Fruit fly (Drosophila melanogaster) whole organism, embryonic: ENCODE measurements around the gene CG33181.

ENCODE experiments used
- Ada2b ChIP-seq: fragments of 200-800 bp; sonication (Bioruptor generic); IDR thresholded peaks from 2 replicates; pipeline ENCODE4 v1.3.6; 2022; ENCODE audit warnings: missing biosample characterization, missing genetic modification characterization
- Aef1 ChIP-seq: fragments of 200-800 bp; sonication (Bioruptor generic); IDR thresholded peaks from 3 replicates; pipeline ENCODE4 v1.3.6; 2022; ENCODE audit warnings: missing biosample characterization, missing genetic modification characterization
- Atf-2 ChIP-seq: fragments of 200-800 bp; sonication (Bioruptor generic); optimal IDR thresholded peaks from 2 replicates; lab custom pipeline; 2016; ENCODE audit warnings: missing biosample characterization, missing genetic modification characterization
- CG12744 ChIP-seq: fragments of 200-800 bp; sonication (Bioruptor generic); optimal IDR thresholded peaks from 2 replicates; lab custom pipeline; 2016; ENCODE audit warnings: missing biosample characterization, missing genetic modification characterization
- CG14667 ChIP-seq: fragments of 200-800 bp; sonication (Bioruptor generic); IDR thresholded peaks from 2 replicates; pipeline ENCODE4 v1.3.6; 2022; ENCODE audit warnings: missing biosample characterization, missing genetic modification characterization
- CG14860 ChIP-seq: fragments of 200-800 bp; sonication (Bioruptor generic); IDR thresholded peaks from 3 replicates; pipeline ENCODE4 v1.3.6; 2022; ENCODE audit warnings: missing biosample characterization, missing genetic modification characterization; ENCODE audit not compliant: partially characterized antibody
- CG17359 ChIP-seq: fragments of 200-800 bp; sonication (Bioruptor generic); optimal IDR thresholded peaks from 3 replicates; lab custom pipeline; 2018; ENCODE audit warnings: missing biosample characterization, mild to moderate bottlenecking, missing genetic modification characterization, moderate library complexity
- CG1792 ChIP-seq: fragments of 200-800 bp; sonication (Bioruptor generic); optimal IDR thresholded peaks from 2 replicates; lab custom pipeline; 2016; ENCODE audit warnings: missing biosample characterization, missing genetic modification characterization
- CG2889 ChIP-seq: fragments of 200-800 bp; sonication (Bioruptor generic); IDR thresholded peaks from 3 replicates; pipeline ENCODE4 v1.3.6; 2022; ENCODE audit warnings: missing biosample characterization, missing genetic modification characterization
- CG3995 ChIP-seq: fragments of 200-800 bp; sonication (Bioruptor generic); optimal IDR thresholded peaks from 3 replicates; lab custom pipeline; 2016; ENCODE audit warnings: missing biosample characterization, missing genetic modification characterization
- CG4424 ChIP-seq: fragments of 200-800 bp; sonication (Bioruptor generic); optimal IDR thresholded peaks from 3 replicates; lab custom pipeline; 2016; ENCODE audit warnings: missing biosample characterization, missing genetic modification characterization
- CG6175 ChIP-seq: fragments of 200-800 bp; sonication (Bioruptor generic); IDR thresholded peaks from 3 replicates; pipeline ENCODE4 v1.3.6; 2022; ENCODE audit warnings: missing biosample characterization, missing genetic modification characterization
- CG6683 ChIP-seq: fragments of 200-800 bp; sonication (Bioruptor generic); optimal IDR thresholded peaks from 2 replicates; lab custom pipeline; 2017; ENCODE audit warnings: missing biosample characterization, mild to moderate bottlenecking, missing genetic modification characterization, missing genetic modification reagents
- CG7372 ChIP-seq: fragments of 200-800 bp; sonication (Bioruptor generic); IDR thresholded peaks from 2 replicates; pipeline ENCODE4 v1.3.6; 2022; ENCODE audit warnings: missing biosample characterization, missing genetic modification characterization
- CG7839 ChIP-seq: fragments of 200-800 bp; sonication (Bioruptor generic); optimal IDR thresholded peaks from 3 replicates; lab custom pipeline; 2018; ENCODE audit warnings: missing biosample characterization, mild to moderate bottlenecking, missing genetic modification characterization, moderate library complexity
- CG7987 ChIP-seq: fragments of 200-800 bp; sonication (Bioruptor generic); optimal IDR thresholded peaks from 2 replicates; lab custom pipeline; 2018; ENCODE audit warnings: missing biosample characterization, mild to moderate bottlenecking, missing genetic modification characterization, moderate library complexity
- CG8290 ChIP-seq, 3 experiments: fragments of 200-800 bp; sonication (Bioruptor generic); optimal IDR thresholded peaks; 2 replicates each; lab custom pipeline; 2016 to 2019; ENCODE audit warnings: missing biosample characterization in 3 of 3, missing genetic modification characterization in 3 of 3, mild to moderate bottlenecking in 2 of 3, moderate library complexity in 1 of 3
- CG8924 ChIP-seq: fragments of 200-800 bp; optimal IDR thresholded peaks from 3 replicates; lab custom pipeline; 2019; ENCODE audit warnings: missing biosample characterization, mild to moderate bottlenecking, missing genetic modification characterization, moderate library complexity
- CG9797 ChIP-seq: fragments of 200-800 bp; sonication (Bioruptor generic); optimal IDR thresholded peaks from 3 replicates; lab custom pipeline; 2018; ENCODE audit warnings: missing biosample characterization, mild to moderate bottlenecking, missing genetic modification characterization
- CHES-1-like ChIP-seq: fragments of 200-800 bp; sonication (Bioruptor generic); optimal IDR thresholded peaks from 2 replicates; lab custom pipeline; 2016; ENCODE audit warnings: missing biosample characterization, missing genetic modification characterization
- Camta ChIP-seq: fragments of 200-800 bp; sonication (Bioruptor generic); optimal IDR thresholded peaks from 2 replicates; lab custom pipeline; 2016; ENCODE audit warnings: missing biosample characterization, missing genetic modification characterization
- Doc3 ChIP-seq: fragments of 200-800 bp; sonication (Bioruptor generic); IDR thresholded peaks from 3 replicates; pipeline ENCODE4 v1.3.6; 2022; ENCODE audit warnings: missing biosample characterization, missing genetic modification characterization; ENCODE audit not compliant: partially characterized antibody
- Eip74EF ChIP-seq, 2 experiments: fragments of 200-800 bp in 1 of 2; fragments of >200 bp in 1 of 2; sonication (Bioruptor generic) in 1 of 2; optimal IDR thresholded peaks; 2 replicates each; lab custom pipeline; 2017 to 2019; ENCODE audit warnings: missing biosample characterization in 2 of 2, missing genetic modification characterization in 2 of 2, mild to moderate bottlenecking in 1 of 2, moderate library complexity in 1 of 2
- HLH3B ChIP-seq: fragments of 200-800 bp; sonication (Bioruptor generic); IDR thresholded peaks from 2 replicates; pipeline ENCODE4 v1.3.6; 2022; ENCODE audit warnings: missing biosample characterization, missing genetic modification characterization
- Hr51 ChIP-seq, 2 experiments: fragments of 200-800 bp; sonication (Bioruptor generic); optimal IDR thresholded peaks; 2 replicates in 1 of 2; 3 replicates in 1 of 2; lab custom pipeline; 2016 to 2018; ENCODE audit warnings: missing biosample characterization in 2 of 2, missing genetic modification characterization in 2 of 2, mild to moderate bottlenecking in 1 of 2, moderate library complexity in 1 of 2
- Lhr ChIP-seq: fragments of 200-800 bp; sonication (Bioruptor generic); optimal IDR thresholded peaks from 3 replicates; lab custom pipeline; 2017; ENCODE audit warnings: mild to moderate bottlenecking, missing biosample characterization, missing genetic modification reagents, missing genetic modification characterization
- Nf-YC ChIP-seq: fragments of 200-800 bp; optimal IDR thresholded peaks from 3 replicates; lab custom pipeline; 2019; ENCODE audit warnings: missing biosample characterization, mild to moderate bottlenecking, missing genetic modification characterization, moderate library complexity
- Rfx ChIP-seq: fragments of 200-800 bp; sonication (Bioruptor generic); IDR thresholded peaks from 2 replicates; pipeline ENCODE4 v1.3.6; 2022; ENCODE audit warnings: missing biosample characterization, missing genetic modification characterization
- Sox100B ChIP-seq: fragments of 200-800 bp; sonication (Bioruptor generic); optimal IDR thresholded peaks from 3 replicates; lab custom pipeline; 2018; ENCODE audit warnings: missing biosample characterization, mild to moderate bottlenecking, missing genetic modification characterization
- Spps ChIP-seq: fragments of 200-800 bp; sonication (Bioruptor generic); optimal IDR thresholded peaks from 2 replicates; lab custom pipeline; 2018; ENCODE audit warnings: missing biosample characterization, mild to moderate bottlenecking, missing genetic modification characterization
- Vsx1 ChIP-seq: fragments of 200-800 bp; sonication (Bioruptor generic); optimal IDR thresholded peaks from 2 replicates; lab custom pipeline; 2017; ENCODE audit warnings: missing biosample characterization, mild to moderate bottlenecking, missing genetic modification characterization, missing genetic modification reagents
- abd-A ChIP-seq: fragments of 200-800 bp; sonication (Bioruptor generic); optimal IDR thresholded peaks from 3 replicates; lab custom pipeline; 2019; ENCODE audit warnings: missing biosample characterization, mild to moderate bottlenecking, missing genetic modification characterization, moderate library complexity
- ap ChIP-seq: fragments of 200-800 bp; sonication (Bioruptor generic); IDR thresholded peaks from 2 replicates; pipeline ENCODE4 v1.3.6; 2022; ENCODE audit warnings: missing biosample characterization, missing genetic modification characterization
- az2 ChIP-seq: fragments of 200-800 bp; sonication (Bioruptor generic); optimal IDR thresholded peaks from 3 replicates; lab custom pipeline; 2016; ENCODE audit warnings: missing biosample characterization, missing genetic modification characterization
- ci ChIP-seq: fragments of 200-800 bp; sonication (Bioruptor generic); IDR thresholded peaks from 3 replicates; pipeline ENCODE4 v1.3.6; 2022; ENCODE audit warnings: missing biosample characterization, missing genetic modification characterization
- corto ChIP-seq: fragments of 200-800 bp; sonication (Bioruptor generic); optimal IDR thresholded peaks from 2 replicates; lab custom pipeline; 2016; ENCODE audit warnings: missing biosample characterization, mild to moderate bottlenecking, missing genetic modification characterization, moderate library complexity
- dati ChIP-seq: fragments of 200-800 bp; sonication (Bioruptor generic); IDR thresholded peaks from 2 replicates; pipeline ENCODE4 v1.3.6; 2022; ENCODE audit warnings: missing biosample characterization, missing genetic modification characterization
- ems ChIP-seq: fragments of 200-800 bp; sonication (Bioruptor generic); optimal IDR thresholded peaks from 3 replicates; lab custom pipeline; 2016; ENCODE audit warnings: missing biosample characterization, missing genetic modification characterization
- esg ChIP-seq: fragments of 200-800 bp; sonication (Bioruptor generic); conservative IDR thresholded peaks from 2 replicates; pipeline ENCODE4 v1.3.6; 2022; ENCODE audit warnings: missing biosample characterization, missing genetic modification characterization
- eyg ChIP-seq: fragments of 200-800 bp; sonication (Bioruptor generic); optimal IDR thresholded peaks from 3 replicates; lab custom pipeline; 2016; ENCODE audit warnings: missing biosample characterization, missing genetic modification characterization
- grau ChIP-seq: fragments of 200-800 bp; optimal IDR thresholded peaks from 3 replicates; lab custom pipeline; 2019; ENCODE audit warnings: missing biosample characterization, mild to moderate bottlenecking, missing genetic modification characterization, moderate library complexity
- jigr1 ChIP-seq: fragments of 200-800 bp; sonication (Bioruptor generic); IDR thresholded peaks from 3 replicates; pipeline ENCODE4 v1.3.6; 2022; ENCODE audit warnings: missing biosample characterization, missing genetic modification characterization
- prd ChIP-seq, 3 experiments: fragments of >200 bp in 2 of 3; fragments of 200-800 bp in 1 of 3; sonication (Bioruptor generic) in 1 of 3; optimal IDR thresholded peaks in 2 of 3; IDR thresholded peaks in 1 of 3; 2 replicates in 2 of 3; 3 replicates in 1 of 3; pipeline versions ENCODE4 v1.3.6 to Lab custom; 2017 to 2022; ENCODE audit warnings: missing biosample characterization in 1 of 3, missing genetic modification characterization in 1 of 3
- schlank ChIP-seq: fragments of 200-800 bp; sonication (Bioruptor generic); optimal IDR thresholded peaks from 2 replicates; lab custom pipeline; 2018; ENCODE audit warnings: missing biosample characterization, mild to moderate bottlenecking, missing genetic modification characterization
- sug ChIP-seq: fragments of 200-800 bp; optimal IDR thresholded peaks from 2 replicates; lab custom pipeline; 2019; ENCODE audit warnings: missing biosample characterization, mild to moderate bottlenecking, missing genetic modification characterization, moderate library complexity
- tap ChIP-seq: fragments of 200-800 bp; optimal IDR thresholded peaks from 3 replicates; lab custom pipeline; 2019; ENCODE audit warnings: missing biosample characterization, mild to moderate bottlenecking, missing genetic modification characterization, moderate library complexity
- tgo ChIP-seq: fragments of 200-800 bp; sonication (Bioruptor generic); IDR thresholded peaks from 3 replicates; pipeline ENCODE4 v1.3.6; 2022; ENCODE audit warnings: missing biosample characterization, missing genetic modification characterization
- trem ChIP-seq: fragments of 200-800 bp; optimal IDR thresholded peaks from 3 replicates; lab custom pipeline; 2019; ENCODE audit warnings: missing biosample characterization, mild to moderate bottlenecking, missing genetic modification characterization, moderate library complexity
- tup ChIP-seq: fragments of 200-800 bp; sonication (Bioruptor generic); optimal IDR thresholded peaks from 2 replicates; lab custom pipeline; 2016; ENCODE audit warnings: missing biosample characterization, mild to moderate bottlenecking, missing genetic modification characterization, moderate library complexity

CG33181 gene

dm6 chrX:8541985-8542384 lies 52.8 kb downstream of the CG33181 start (continued):
- TF ChIP-seq CG12744 (GFP tag; lab: Kevin White, UChicago) (no peak), abd-A (peak; percentile 29), Nf-YC (peak; percentile 3), Doc3 (GFP tag; lab: Robert Waterston, UW) (no peak), Camta (peak; percentile 1), CG6683 (GFP tag; lab: Kevin White, UChicago) (peak; percentile 51), CG1792 (no peak), Vsx1 (GFP tag; lab: Kevin White, UChicago) (no peak), jigr1 (GFP tag; lab: Robert Waterston, UW) (no peak), Rfx (peak; percentile 76), eyg (GFP tag; lab: Kevin White, UChicago) (no peak), Atf-2 (no peak), CG9797 (GFP tag; lab: Kevin White, UChicago) (no peak), tup (GFP tag; lab: Kevin White, UChicago) (no peak), CG2889 (GFP tag; lab: Robert Waterston, UW) (no peak), Spps (tag; lab: Kevin White, UChicago) (no peak), ems (GFP tag; lab: Kevin White, UChicago) (no peak), HLH3B (GFP tag; lab: Robert Waterston, UW) (peak; percentile 37; the same call in 1 of the 2 replicates), CG4424 (GFP tag; lab: Kevin White, UChicago) (peak; percentile 35), CG8924 (peak; percentile 51), tap (peak; percentile 42), tgo (GFP tag; lab: Robert Waterston, UW) (peak; percentile 31; the same call in 1 of the 3 replicates), CG17359 (tag; lab: Kevin White, UChicago) (peak; percentile 66), trem (tag; lab: Kevin White, UChicago) (no peak), CG6175 (no peak), Eip74EF (GFP tag; optimal IDR thresholded peaks at IDR 0.05; lab: Kevin White, UChicago) (peak in 1 of 2 experiments; percentile 1), Hr51 (GFP tag; optimal IDR thresholded peaks at IDR 0.05; lab: Kevin White, UChicago) (peak in 1 of 2 experiments; percentile 71), ap (GFP tag; lab: Robert Waterston, UW) (no peak), Lhr (GFP tag; lab: Kevin White, UChicago) (no peak), CG8290 (GFP tag; optimal IDR thresholded peaks at IDR 0.05; lab: Kevin White, UChicago) (no peak), CG8290 (tag; optimal IDR thresholded peaks at IDR 0.05; lab: Kevin White, UChicago) (no peak), CG7839 (tag; lab: Kevin White, UChicago) (peak; percentile 77), Sox100B (GFP tag; lab: Kevin White, UChicago) (peak; percentile 16), CG14860 (GFP tag; lab: Robert Waterston, UW) (no peak), prd (optimal IDR thresholded peaks at IDR 0.05; lab: Kevin White, UChicago) (no peak), prd (GFP tag; IDR thresholded peaks at IDR 0.05; lab: Robert Waterston, UW) (peak; percentile 65), sug (tag; lab: Kevin White, UChicago) (peak; percentile 38), CG7987 (no peak), CG3995 (GFP tag; lab: Kevin White, UChicago) (no peak), ci (GFP tag; lab: Robert Waterston, UW) (peak; percentile 49; the same call in 1 of the 3 replicates), CG7372 (GFP tag; lab: Robert Waterston, UW) (0 out of 2 replicates have a peak, but pooled peaks have one; percentile 14), schlank (tag; lab: Kevin White, UChicago) (peak; percentile 18), CHES-1-like (GFP tag; lab: Kevin White, UChicago) (no peak), Aef1 (GFP tag; lab: Robert Waterston, UW) (peak; percentile 30; the same call in 1 of the 3 replicates), CG14667 (0 out of 2 replicates have a peak, but pooled peaks have one; percentile 17), az2 (GFP tag; lab: Kevin White, UChicago) (peak; percentile 19), esg (GFP tag; lab: Robert Waterston, UW) (peak; percentile 46; the same call in 1 of the 2 replicates), dati (GFP tag; lab: Robert Waterston, UW) (no peak), grau (tag; lab: Kevin White, UChicago) (peak; percentile 76), Ada2b (GFP tag; lab: Robert Waterston, UW) (peak; percentile 67; the same call in 1 of the 2 replicates), corto (no peak)
